Worm (Caenorhabditis elegans): ENCODE data around the gene zmp-3.

- TF ChIP-seq zag-1 (tag; optimal IDR thresholded peaks at IDR 0.05) (no peak), snpc-4 (tag; optimal IDR thresholded peaks at IDR 0.05) (no peak), nfya-1 (tag; optimal IDR thresholded peaks at IDR 0.05; ENCODE audit: insufficient read depth) (no peak)
Observed at ce11 chrV:2876188-2876831, 33.1 kb downstream of the zmp-3 start.
